Worm (Caenorhabditis elegans) whole organism, L1 larva: ENCODE measurements around the gene nlp-50.

Source experiments
- C04F5.9 ChIP-seq: sonication (generic microtip); optimal IDR thresholded peaks from 2 replicates; lab custom pipeline; 2016; ENCODE audit warnings: missing genetic modification characterization, missing compliant biosample characterization
- C16A3.4 ChIP-seq: fragments of 150-350 bp; optimal IDR thresholded peaks from 2 replicates; lab custom pipeline; 2014; ENCODE audit warnings: missing biosample characterization, missing genetic modification characterization
- F16B12.6 ChIP-seq: fragments of 150-350 bp; optimal IDR thresholded peaks from 2 replicates; lab custom pipeline; 2014; ENCODE audit warnings: missing biosample characterization, missing genetic modification characterization
- Y116A8C.19 ChIP-seq: sonication (generic microtip); optimal IDR thresholded peaks from 2 replicates; lab custom pipeline; 2016; ENCODE audit warnings: missing compliant biosample characterization, missing genetic modification characterization, borderline replicate concordance
- aha-1 ChIP-seq: fragments of 150-350 bp; optimal IDR thresholded peaks from 2 replicates; lab custom pipeline; 2014; ENCODE audit warnings: missing biosample characterization, missing genetic modification characterization
- alr-1 ChIP-seq: fragments of 200-800 bp; sonication (Bioruptor generic); optimal IDR thresholded peaks from 2 replicates; lab custom pipeline; 2018; ENCODE audit warnings: borderline replicate concordance, mild to moderate bottlenecking, missing genetic modification characterization, missing compliant biosample characterization
- ama-1 ChIP-seq: fragments of 150-350 bp; optimal IDR thresholded peaks from 2 replicates; lab custom pipeline; 2014
- ceh-63 ChIP-seq: fragments of 200-800 bp; sonication (Bioruptor generic); optimal IDR thresholded peaks from 2 replicates; lab custom pipeline; 2018; ENCODE audit warnings: mild to moderate bottlenecking, missing genetic modification characterization, missing compliant biosample characterization
- ceh-8 ChIP-seq: fragments of 200-800 bp; sonication (Bioruptor generic); optimal IDR thresholded peaks from 2 replicates; lab custom pipeline; 2018; ENCODE audit warnings: mild to moderate bottlenecking, missing genetic modification characterization, moderate library complexity, missing compliant biosample characterization
- ceh-82 ChIP-seq, 3 experiments: fragments of 150-350 bp in 1 of 3; sonication (generic microtip) in 2 of 3; optimal IDR thresholded peaks; 2 replicates each; lab custom pipeline; 2014 to 2017; ENCODE audit warnings: missing biosample characterization in 3 of 3, missing genetic modification characterization in 3 of 3
- ceh-90 ChIP-seq: sonication (generic microtip); optimal IDR thresholded peaks from 2 replicates; lab custom pipeline; 2016; ENCODE audit warnings: missing genetic modification characterization, missing compliant biosample characterization
- ces-1 ChIP-seq: fragments of 150-350 bp; optimal IDR thresholded peaks from 2 replicates; lab custom pipeline; 2014; ENCODE audit warnings: missing biosample characterization, missing genetic modification reagents, missing genetic modification characterization
- dpl-1 ChIP-seq, 3 experiments: fragments of 150-350 bp in 2 of 3; sonication (generic microtip) in 1 of 3; optimal IDR thresholded peaks; 2 replicates each; lab custom pipeline; 2014 to 2017; ENCODE audit warnings: missing biosample characterization in 3 of 3, missing genetic modification characterization in 3 of 3, missing genetic modification reagents in 3 of 3
- dsc-1 ChIP-seq: sonication (generic microtip); optimal IDR thresholded peaks from 2 replicates; lab custom pipeline; 2016; ENCODE audit warnings: mild to moderate bottlenecking, missing genetic modification characterization, missing compliant biosample characterization
- efl-3 ChIP-seq: fragments of 200-800 bp; sonication (Bioruptor generic); optimal IDR thresholded peaks from 2 replicates; lab custom pipeline; 2018; ENCODE audit warnings: mild to moderate bottlenecking, missing genetic modification characterization, missing compliant biosample characterization
- egl-13 ChIP-seq: sonication (generic microtip); optimal IDR thresholded peaks from 2 replicates; lab custom pipeline; 2016; ENCODE audit warnings: missing genotype, missing genetic modification reagents, missing genetic modification characterization, missing compliant biosample characterization
- elt-3 ChIP-seq, 6 experiments: fragments of 150-350 bp in 1 of 6; sonication (generic microtip); optimal IDR thresholded peaks; 2 replicates each; lab custom pipeline; 2017 to 2018; ENCODE audit warnings: missing biosample characterization in 6 of 6, missing genetic modification characterization in 6 of 6, inconsistent platforms in 1 of 6
- fkh-4 ChIP-seq: sonication (generic microtip); optimal IDR thresholded peaks from 2 replicates; lab custom pipeline; 2016; ENCODE audit warnings: missing compliant biosample characterization, missing genetic modification characterization, borderline replicate concordance
- fos-1 ChIP-seq: fragments of 150-350 bp; optimal IDR thresholded peaks from 2 replicates; lab custom pipeline; 2014; ENCODE audit warnings: missing biosample characterization, missing genetic modification characterization
- grh-1 ChIP-seq: fragments of 200-800 bp; sonication (Bioruptor generic); IDR thresholded peaks from 2 replicates; pipeline ENCODE4 v1.3.6; 2022; ENCODE audit warnings: missing genetic modification reagents, missing genetic modification characterization, missing compliant biosample characterization
- irx-1 ChIP-seq: sonication (generic microtip); optimal IDR thresholded peaks from 2 replicates; lab custom pipeline; 2016; ENCODE audit warnings: missing genetic modification characterization, missing compliant biosample characterization
- lin-13 ChIP-seq: fragments of 150-350 bp; optimal IDR thresholded peaks from 2 replicates; lab custom pipeline; 2014; ENCODE audit warnings: missing biosample characterization, missing genetic modification reagents, missing genetic modification characterization
- lin-14 ChIP-seq: fragments of 200-800 bp; sonication (Bioruptor generic); optimal IDR thresholded peaks from 2 replicates; lab custom pipeline; 2018; ENCODE audit warnings: mild to moderate bottlenecking, missing genetic modification characterization, moderate library complexity, missing compliant biosample characterization
- lin-15B ChIP-seq: fragments of 150-350 bp; sonication (generic microtip); optimal IDR thresholded peaks from 3 replicates; lab custom pipeline; 2014; ENCODE audit warnings: missing biosample characterization, missing genetic modification characterization
- lin-35 ChIP-seq, 2 experiments: fragments of 150-350 bp; optimal IDR thresholded peaks; 2 replicates each; lab custom pipeline; 2014; ENCODE audit warnings: missing biosample characterization in 2 of 2, missing genetic modification characterization in 2 of 2, missing genetic modification reagents in 2 of 2
- lir-3 ChIP-seq: sonication (generic microtip); optimal IDR thresholded peaks from 2 replicates; lab custom pipeline; 2016; ENCODE audit warnings: mild to moderate bottlenecking, missing genetic modification characterization, moderate library complexity, missing compliant biosample characterization; ENCODE audit not compliant: poor library complexity
- lsy-2 ChIP-seq, 2 experiments: fragments of 150-350 bp; optimal IDR thresholded peaks; 2 replicates each; lab custom pipeline; 2014; ENCODE audit warnings: missing biosample characterization in 2 of 2, missing genetic modification characterization in 2 of 2
- mab-9 ChIP-seq: fragments of 200-800 bp; sonication (Bioruptor generic); IDR thresholded peaks from 2 replicates; pipeline ENCODE4 v1.3.6; 2022; ENCODE audit warnings: missing genetic modification reagents, missing genetic modification characterization, missing compliant biosample characterization
- mef-2 ChIP-seq: fragments of 150-350 bp; optimal IDR thresholded peaks from 2 replicates; lab custom pipeline; 2014; ENCODE audit warnings: missing biosample characterization, missing genetic modification characterization
- nhr-11 ChIP-seq: fragments of 150-350 bp; optimal IDR thresholded peaks from 2 replicates; lab custom pipeline; 2014; ENCODE audit warnings: missing biosample characterization, missing genetic modification characterization
- nhr-20 ChIP-seq: sonication (generic microtip); optimal IDR thresholded peaks from 2 replicates; lab custom pipeline; 2016; ENCODE audit warnings: mild to moderate bottlenecking, missing genetic modification characterization, missing compliant biosample characterization
- nhr-237 ChIP-seq: fragments of 150-350 bp; optimal IDR thresholded peaks from 2 replicates; lab custom pipeline; 2014; ENCODE audit warnings: missing biosample characterization, missing genetic modification characterization
- nhr-47 ChIP-seq: sonication (generic microtip); optimal IDR thresholded peaks from 2 replicates; lab custom pipeline; 2016; ENCODE audit warnings: mild to moderate bottlenecking, missing genetic modification characterization, moderate library complexity, missing compliant biosample characterization
- nhr-77 ChIP-seq: fragments of 150-350 bp; optimal IDR thresholded peaks from 2 replicates; lab custom pipeline; 2014; ENCODE audit warnings: missing biosample characterization, missing genetic modification characterization
- nhr-84 ChIP-seq: sonication (generic microtip); optimal IDR thresholded peaks from 2 replicates; lab custom pipeline; 2017; ENCODE audit warnings: missing biosample characterization, missing genetic modification characterization
- nhr-90 ChIP-seq: sonication (generic microtip); optimal IDR thresholded peaks from 2 replicates; lab custom pipeline; 2016; ENCODE audit warnings: mild to moderate bottlenecking, missing genetic modification characterization, missing compliant biosample characterization; ENCODE audit not compliant: poor library complexity
- pax-3 ChIP-seq: fragments of 200-800 bp; sonication (Bioruptor generic); optimal IDR thresholded peaks from 2 replicates; lab custom pipeline; 2018; ENCODE audit warnings: mild to moderate bottlenecking, missing genetic modification characterization, moderate library complexity, missing compliant biosample characterization
- pqm-1 ChIP-seq: sonication (generic microtip); optimal IDR thresholded peaks from 3 replicates; lab custom pipeline; 2017; ENCODE audit warnings: missing biosample characterization, missing genetic modification characterization
- rnt-1 ChIP-seq: sonication (generic microtip); optimal IDR thresholded peaks from 2 replicates; lab custom pipeline; 2016; ENCODE audit warnings: mild to moderate bottlenecking, missing genetic modification characterization, moderate library complexity, missing compliant biosample characterization
- snpc-4 ChIP-seq: fragments of 150-350 bp; optimal IDR thresholded peaks from 2 replicates; lab custom pipeline; 2014; ENCODE audit warnings: missing biosample characterization, missing genetic modification characterization
- sox-4 ChIP-seq: sonication (generic microtip); optimal IDR thresholded peaks from 2 replicates; lab custom pipeline; 2016; ENCODE audit warnings: missing genetic modification characterization, missing compliant biosample characterization
- sptf-1 ChIP-seq: fragments of 150-350 bp; optimal IDR thresholded peaks from 2 replicates; lab custom pipeline; 2014; ENCODE audit warnings: missing biosample characterization, missing genetic modification characterization
- sup-37 ChIP-seq: fragments of 200-800 bp; sonication (Bioruptor generic); optimal IDR thresholded peaks from 2 replicates; lab custom pipeline; 2018; ENCODE audit warnings: mild to moderate bottlenecking, missing genetic modification characterization, missing compliant biosample characterization
- swsn-7 ChIP-seq: sonication (generic microtip); optimal IDR thresholded peaks from 2 replicates; lab custom pipeline; 2016; ENCODE audit warnings: missing genetic modification characterization, missing compliant biosample characterization
- tbx-2 ChIP-seq: sonication (generic microtip); optimal IDR thresholded peaks from 2 replicates; lab custom pipeline; 2016; ENCODE audit warnings: missing genetic modification characterization, missing compliant biosample characterization
- unc-62 ChIP-seq: fragments of 150-350 bp; optimal IDR thresholded peaks from 2 replicates; lab custom pipeline; 2014; ENCODE audit warnings: missing biosample characterization, missing genetic modification reagents, missing genetic modification characterization
- unc-86 ChIP-seq: sonication (generic microtip); optimal IDR thresholded peaks from 2 replicates; lab custom pipeline; 2016; ENCODE audit warnings: missing genetic modification characterization, missing compliant biosample characterization
- unc-98 ChIP-seq: fragments of 200-800 bp; sonication (Bioruptor generic); IDR thresholded peaks from 2 replicates; pipeline ENCODE4 v1.3.6; 2022; ENCODE audit warnings: missing genetic modification characterization, missing compliant biosample characterization
- zag-1 ChIP-seq: fragments of 150-350 bp; optimal IDR thresholded peaks from 2 replicates; lab custom pipeline; 2014; ENCODE audit warnings: missing biosample characterization, missing genetic modification characterization
- zip-4 ChIP-seq: fragments of 200-800 bp; sonication (Bioruptor generic); optimal IDR thresholded peaks from 2 replicates; lab custom pipeline; 2018; ENCODE audit warnings: mild to moderate bottlenecking, missing genetic modification characterization, moderate library complexity, missing compliant biosample characterization

nlp-50 gene

DNA sequence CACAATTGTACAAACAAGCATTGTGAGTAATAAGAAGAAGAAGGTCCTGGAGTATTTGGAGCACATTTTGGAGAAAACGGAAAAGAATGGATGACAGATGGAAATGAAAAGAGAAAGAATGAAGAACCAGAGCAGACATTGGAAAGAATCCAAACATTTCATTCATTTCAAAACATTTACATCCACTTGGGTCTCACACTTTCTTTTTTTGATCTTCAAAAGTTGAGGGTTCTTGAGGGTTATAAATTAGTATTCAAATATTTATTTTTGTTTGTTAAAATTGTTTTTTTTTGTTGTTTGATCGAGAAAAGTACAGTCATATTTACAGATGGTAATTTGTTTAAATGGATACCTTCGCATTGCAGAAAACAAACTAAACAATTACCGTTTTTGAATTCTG lies 31.1 kb upstream of the nlp-50 start, which contains the start of gene T14B4.9:
T14B4.9 (minus strand) TSS at position 101 of the 400 bp plus-strand sequence.
- TF ChIP-seq lin-14 (GFP tag; lab: Kevin White, UChicago), result no peak
- no peak for TF ChIP-seq elt-3 (tag; optimal IDR thresholded peaks at IDR 0.05; lab: Kevin White, UChicago)
- TF ChIP-seq nhr-77, result no peak
- no peak for TF ChIP-seq fkh-4 (tag; lab: Kevin White, UChicago)
- no peak for TF ChIP-seq swsn-7
- TF ChIP-seq sptf-1, result no peak
- no peak for TF ChIP-seq Y116A8C.19 (tag; lab: Kevin White, UChicago)
- no peak for TF ChIP-seq lin-13 (GFP tag; lab: Kevin White, UChicago)

ce11 chrII:6734674-6735073 lies 30.2 kb upstream of the nlp-50 start, which contains the start of gene T14B4.3:
TSS of gene T14B4.3 (plus strand) at chrII:6734937.
- no peak for TF ChIP-seq zag-1 (tag; lab: Kevin White, UChicago)
- TF ChIP-seq Y116A8C.19 (tag; lab: Kevin White, UChicago), result no peak
- no peak for TF ChIP-seq fos-1 (tag; lab: Kevin White, UChicago)
- no peak for TF ChIP-seq sptf-1
- no peak for TF ChIP-seq ceh-90 (tag; lab: Kevin White, UChicago)
- TF ChIP-seq swsn-7, result peak; percentile 45
- TF ChIP-seq ces-1 (GFP tag; lab: Kevin White, UChicago), result no peak
- TF ChIP-seq pqm-1 (tag; lab: Kevin White, UChicago), result no peak
- TF ChIP-seq aha-1 (tag; lab: Kevin White, UChicago), result no peak
- TF ChIP-seq unc-62, result no peak
- peak; percentile 53 to 72 (median 71) for TF ChIP-seq dpl-1 (GFP tag; optimal IDR thresholded peaks at IDR 0.05; lab: Kevin White, UChicago)
- TF ChIP-seq ceh-8 (GFP tag; lab: Kevin White, UChicago), result no peak
- peak; percentile 4 for TF ChIP-seq C04F5.9 (tag; lab: Kevin White, UChicago)
- peak; percentile 61 for TF ChIP-seq nhr-47 (tag; lab: Kevin White, UChicago)
- peak; percentile 68 to 88 for TF ChIP-seq lsy-2 (tag; optimal IDR thresholded peaks at IDR 0.05; lab: Kevin White, UChicago)
- TF ChIP-seq egl-13 (tag; lab: Kevin White, UChicago), result no peak
- TF ChIP-seq nhr-77, result peak; percentile 28
- peak; percentile 57 to 85 for TF ChIP-seq lin-35 (GFP tag; optimal IDR thresholded peaks at IDR 0.05; lab: Kevin White, UChicago)
- TF ChIP-seq dsc-1 (tag; lab: Kevin White, UChicago), result peak; percentile 15
- TF ChIP-seq mef-2, result no peak
- no peak for TF ChIP-seq ama-1
- no peak for TF ChIP-seq grh-1 (GFP tag; lab: Robert Waterston, UW)
- TF ChIP-seq zip-4 (GFP tag; lab: Kevin White, UChicago), result no peak
- no peak for TF ChIP-seq snpc-4 (tag; lab: Kevin White, UChicago)
- peak; percentile 6 for TF ChIP-seq nhr-237 (tag; lab: Kevin White, UChicago)
- peak; percentile 14 for TF ChIP-seq unc-86 (tag; lab: Kevin White, UChicago)
- peak; percentile 57 for TF ChIP-seq nhr-20
- no peak for TF ChIP-seq mab-9 (GFP tag; lab: Robert Waterston, UW)
- peak in 2 of 3 experiments; percentile 41 to 64 for TF ChIP-seq ceh-82 (tag; optimal IDR thresholded peaks at IDR 0.05; lab: Kevin White, UChicago)
- peak; percentile 83 for TF ChIP-seq C16A3.4 (tag; lab: Kevin White, UChicago)
- no peak for TF ChIP-seq alr-1 (tag; lab: Kevin White, UChicago)
- TF ChIP-seq lin-13 (GFP tag; lab: Kevin White, UChicago), result peak; percentile 59
- TF ChIP-seq lin-15B (tag; lab: Kevin White, UChicago), result peak; percentile 78
- TF ChIP-seq ceh-63, result no peak
- TF ChIP-seq sox-4 (tag; lab: Kevin White, UChicago), result peak; percentile 20
- peak; percentile 59 for TF ChIP-seq nhr-90
- no peak for TF ChIP-seq sup-37 (GFP tag; lab: Kevin White, UChicago)
- no peak for TF ChIP-seq irx-1 (tag; lab: Kevin White, UChicago)
- peak; percentile 46 for TF ChIP-seq F16B12.6 (tag; lab: Kevin White, UChicago)
- no peak for TF ChIP-seq nhr-11 (tag; lab: Kevin White, UChicago)
- no peak for TF ChIP-seq nhr-84 (tag; lab: Kevin White, UChicago)
- TF ChIP-seq rnt-1 (tag; lab: Kevin White, UChicago), result peak; percentile 88
- TF ChIP-seq pax-3 (tag; lab: Kevin White, UChicago), result peak; percentile 52
- peak; percentile 54 for TF ChIP-seq tbx-2 (tag; lab: Kevin White, UChicago)
- TF ChIP-seq unc-98 (GFP tag; lab: Robert Waterston, UW), result no peak
- no peak for TF ChIP-seq efl-3 (GFP tag; lab: Kevin White, UChicago)
- TF ChIP-seq lir-3 (tag; lab: Kevin White, UChicago), result peak; percentile 77
